Worm (Caenorhabditis elegans): ENCODE data around the gene sre-12.

- TF ChIP-seq mdt-29 (GFP tag; IDR thresholded peaks at IDR 0.05) (no peak), nhr-25 (tag; optimal IDR thresholded peaks at IDR 0.05; ENCODE audit: borderline replicate concordance, insufficient read depth) (no peak)
These were observed 44.7 kb downstream of the sre-12 start, which contains the start of gene lipl-6 for ce11 chrV:6934212-6934611.
